Worm (Caenorhabditis elegans) whole organism, L2 larva: ENCODE results near the gene Y43B11AR.1.
A peak's percentile ranks its signal among the peaks of the same experiment; 100 is the strongest.

Experiments
- C34F6.9 ChIP-seq: fragments of 150-350 bp; optimal IDR thresholded peaks from 2 replicates; lab custom pipeline; 2014; ENCODE audit warnings: missing biosample characterization, missing genetic modification characterization
- F13H6.1 ChIP-seq: sonication (generic microtip); optimal IDR thresholded peaks from 2 replicates; lab custom pipeline; 2016; ENCODE audit warnings: missing genetic modification characterization, missing compliant biosample characterization
- R02D3.7 ChIP-seq: fragments of 150-350 bp; optimal IDR thresholded peaks from 2 replicates; lab custom pipeline; 2014; ENCODE audit warnings: missing biosample characterization, missing genetic modification characterization
- Y55F3AM.14 ChIP-seq: fragments of 200-800 bp; sonication (Bioruptor generic); optimal IDR thresholded peaks from 2 replicates; lab custom pipeline; 2018; ENCODE audit warnings: mild to moderate bottlenecking, missing genetic modification characterization, missing compliant biosample characterization
- ZK546.5 ChIP-seq: sonication (generic microtip); optimal IDR thresholded peaks from 2 replicates; lab custom pipeline; 2017; ENCODE audit warnings: missing biosample characterization, missing genetic modification characterization
- aly-2 ChIP-seq: fragments of 150-350 bp; optimal IDR thresholded peaks from 2 replicates; lab custom pipeline; 2014; ENCODE audit warnings: missing biosample characterization, missing genetic modification characterization
- ama-1 ChIP-seq: fragments of 150-350 bp; optimal IDR thresholded peaks from 2 replicates; lab custom pipeline; 2018; ENCODE audit warnings: inconsistent platforms
- blmp-1 ChIP-seq: sonication (generic microtip); optimal IDR thresholded peaks from 2 replicates; lab custom pipeline; 2017; ENCODE audit warnings: missing genetic modification characterization, mild to moderate bottlenecking, missing compliant biosample characterization, antibody characterized with exemption, moderate library complexity; ENCODE audit not compliant: insufficient read depth
- ceh-82 ChIP-seq: fragments of 150-350 bp; optimal IDR thresholded peaks from 2 replicates; lab custom pipeline; 2014; ENCODE audit warnings: missing biosample characterization, missing genetic modification characterization
- crh-2 ChIP-seq: sonication (generic microtip); optimal IDR thresholded peaks from 2 replicates; lab custom pipeline; 2017; ENCODE audit warnings: missing biosample characterization, missing genetic modification characterization
- dmd-4 ChIP-seq: sonication (generic microtip); optimal IDR thresholded peaks from 2 replicates; lab custom pipeline; 2017; ENCODE audit warnings: missing biosample characterization, missing genetic modification characterization
- egl-27 ChIP-seq: sonication (generic microtip); optimal IDR thresholded peaks from 3 replicates; lab custom pipeline; 2017; ENCODE audit warnings: missing biosample characterization, missing genetic modification reagents, missing genetic modification characterization
- elt-1 ChIP-seq: fragments of 150-350 bp; optimal IDR thresholded peaks from 2 replicates; lab custom pipeline; 2014; ENCODE audit warnings: missing biosample characterization, missing genetic modification characterization
- elt-3 ChIP-seq: sonication (generic microtip); optimal IDR thresholded peaks from 2 replicates; lab custom pipeline; 2017; ENCODE audit warnings: missing biosample characterization, missing genetic modification characterization
- fos-1 ChIP-seq: fragments of 150-350 bp; optimal IDR thresholded peaks from 2 replicates; lab custom pipeline; 2014; ENCODE audit warnings: missing biosample characterization, missing genetic modification characterization
- gmeb-1 ChIP-seq: fragments of 150-350 bp; optimal IDR thresholded peaks from 2 replicates; lab custom pipeline; 2014; ENCODE audit warnings: missing biosample characterization, missing genetic modification characterization
- lin-11 ChIP-seq: fragments of 150-350 bp; sonication (generic microtip); optimal IDR thresholded peaks from 2 replicates; lab custom pipeline; 2014; ENCODE audit warnings: missing biosample characterization, missing genetic modification characterization, inconsistent platforms, mixed read lengths
- lin-13 ChIP-seq: fragments of 150-350 bp; optimal IDR thresholded peaks from 2 replicates; lab custom pipeline; 2014; ENCODE audit warnings: missing biosample characterization, missing genetic modification reagents, missing genetic modification characterization
- lin-39 ChIP-seq: fragments of 150-350 bp; optimal IDR thresholded peaks from 2 replicates; lab custom pipeline; 2014; ENCODE audit warnings: missing biosample characterization, missing genetic modification reagents, missing genetic modification characterization
- lsy-2 ChIP-seq, 2 experiments: fragments of 150-350 bp in 1 of 2; sonication (generic microtip) in 1 of 2; optimal IDR thresholded peaks; 2 replicates each; lab custom pipeline; 2014 to 2017; ENCODE audit warnings: missing biosample characterization in 2 of 2, missing genetic modification characterization in 2 of 2
- mab-5 ChIP-seq: fragments of 150-350 bp; optimal IDR thresholded peaks from 2 replicates; lab custom pipeline; 2014; ENCODE audit warnings: missing biosample characterization, missing genetic modification characterization
- mbf-1 ChIP-seq: sonication (generic microtip); optimal IDR thresholded peaks from 2 replicates; lab custom pipeline; 2017; ENCODE audit warnings: missing biosample characterization, missing genetic modification characterization
- mdl-1 ChIP-seq, 2 experiments: fragments of 150-350 bp in 1 of 2; sonication (generic microtip) in 1 of 2; optimal IDR thresholded peaks; 2 replicates each; lab custom pipeline; 2017; ENCODE audit warnings: missing biosample characterization in 2 of 2, missing genetic modification characterization in 2 of 2
- nhr-10 ChIP-seq: sonication (generic microtip); optimal IDR thresholded peaks from 2 replicates; lab custom pipeline; 2017; ENCODE audit warnings: missing biosample characterization, missing genetic modification characterization
- nhr-11 ChIP-seq: fragments of 150-350 bp; optimal IDR thresholded peaks from 2 replicates; lab custom pipeline; 2014; ENCODE audit warnings: missing biosample characterization, missing genetic modification characterization
- nhr-12 ChIP-seq: fragments of 150-350 bp; optimal IDR thresholded peaks from 2 replicates; lab custom pipeline; 2014; ENCODE audit warnings: missing biosample characterization, missing genetic modification characterization
- nhr-129 ChIP-seq: fragments of 150-350 bp; optimal IDR thresholded peaks from 2 replicates; lab custom pipeline; 2014; ENCODE audit warnings: missing biosample characterization, missing genetic modification characterization
- nhr-21 ChIP-seq: fragments of 150-350 bp; optimal IDR thresholded peaks from 2 replicates; lab custom pipeline; 2014; ENCODE audit warnings: missing biosample characterization, missing genetic modification characterization
- nhr-23 ChIP-seq: fragments of 150-350 bp; optimal IDR thresholded peaks from 2 replicates; lab custom pipeline; 2014; ENCODE audit warnings: missing biosample characterization, missing genetic modification reagents, missing genetic modification characterization
- nhr-237 ChIP-seq: fragments of 150-350 bp; optimal IDR thresholded peaks from 2 replicates; lab custom pipeline; 2014; ENCODE audit warnings: missing biosample characterization, missing genetic modification characterization
- nhr-25 ChIP-seq: fragments of 150-350 bp; sonication (generic microtip); optimal IDR thresholded peaks from 3 replicates; lab custom pipeline; 2014; ENCODE audit warnings: missing biosample characterization, missing genetic modification characterization
- nhr-6 ChIP-seq: fragments of 150-350 bp; optimal IDR thresholded peaks from 2 replicates; lab custom pipeline; 2014; ENCODE audit warnings: missing biosample characterization, missing genetic modification characterization
- nhr-77 ChIP-seq: fragments of 150-350 bp; optimal IDR thresholded peaks from 2 replicates; lab custom pipeline; 2014; ENCODE audit warnings: missing biosample characterization, missing genetic modification characterization
- peb-1 ChIP-seq: fragments of 150-350 bp; optimal IDR thresholded peaks from 2 replicates; lab custom pipeline; 2014; ENCODE audit warnings: missing biosample characterization, missing genetic modification characterization
- sem-4 ChIP-seq: fragments of 150-350 bp; optimal IDR thresholded peaks from 2 replicates; lab custom pipeline; 2014; ENCODE audit warnings: missing biosample characterization, missing genetic modification reagents, missing genetic modification characterization
- skn-1 ChIP-seq: sonication (generic microtip); optimal IDR thresholded peaks from 2 replicates; lab custom pipeline; 2017; ENCODE audit warnings: missing biosample characterization, missing genetic modification characterization
- sma-9 ChIP-seq, 2 experiments: fragments of 150-350 bp in 1 of 2; sonication (generic microtip) in 1 of 2; optimal IDR thresholded peaks; 2 replicates each; lab custom pipeline; 2014 to 2016; ENCODE audit warnings: missing genetic modification characterization in 2 of 2, mild to moderate bottlenecking in 1 of 2, missing biosample characterization in 1 of 2, missing compliant biosample characterization in 1 of 2, missing genetic modification reagents in 1 of 2, moderate library complexity in 1 of 2
- snpc-4 ChIP-seq: fragments of 150-350 bp; optimal IDR thresholded peaks from 2 replicates; lab custom pipeline; 2014; ENCODE audit warnings: missing biosample characterization, missing genetic modification characterization
- unc-39 ChIP-seq: fragments of 150-350 bp; optimal IDR thresholded peaks from 2 replicates; lab custom pipeline; 2014; ENCODE audit warnings: missing biosample characterization, missing genetic modification characterization
- unc-55 ChIP-seq: fragments of 150-350 bp; sonication (generic microtip); optimal IDR thresholded peaks from 3 replicates; lab custom pipeline; 2014; ENCODE audit warnings: missing biosample characterization, missing genetic modification reagents, missing genetic modification characterization
- unc-62 ChIP-seq: fragments of 150-350 bp; optimal IDR thresholded peaks from 2 replicates; lab custom pipeline; 2014; ENCODE audit warnings: missing biosample characterization, missing genetic modification reagents, missing genetic modification characterization
- zag-1 ChIP-seq: fragments of 150-350 bp; optimal IDR thresholded peaks from 2 replicates; lab custom pipeline; 2014; ENCODE audit warnings: missing biosample characterization, missing genetic modification characterization
- ztf-1 ChIP-seq: fragments of 200-800 bp; sonication (Bioruptor generic); conservative IDR thresholded peaks from 2 replicates; pipeline ENCODE4 v1.3.6; 2022; ENCODE audit warnings: missing genetic modification characterization, missing compliant biosample characterization
- ztf-11 ChIP-seq: sonication (generic microtip); optimal IDR thresholded peaks from 2 replicates; lab custom pipeline; 2017; ENCODE audit warnings: missing biosample characterization, missing genetic modification characterization
- ztf-4 ChIP-seq: fragments of 150-350 bp; optimal IDR thresholded peaks from 2 replicates; lab custom pipeline; 2014; ENCODE audit warnings: missing biosample characterization, missing genetic modification characterization

The Y43B11AR.1 gene

DNA sequence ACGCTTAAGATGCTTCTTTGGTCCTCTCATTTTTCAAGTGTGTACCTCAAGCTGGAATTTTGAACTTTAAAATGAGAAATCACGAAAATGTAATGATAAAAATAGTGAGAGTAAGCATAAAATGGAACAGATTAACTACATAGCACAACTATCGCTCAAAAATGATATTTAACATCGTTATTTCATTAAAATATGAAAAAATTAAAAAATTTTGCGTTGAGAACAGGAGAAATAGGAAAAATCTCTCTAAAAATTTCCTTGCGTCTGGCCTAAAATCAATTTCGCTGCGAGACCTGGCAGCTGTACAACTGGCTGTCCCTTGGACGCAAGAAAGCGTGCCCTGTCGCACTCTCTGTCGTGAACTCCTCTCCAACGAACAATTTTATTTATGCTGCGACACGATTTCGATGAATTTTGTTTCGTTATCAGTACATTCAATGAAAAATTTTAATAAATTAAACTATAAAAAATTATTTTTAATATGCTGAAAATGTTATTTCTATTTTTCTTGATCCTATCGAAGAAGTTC, 3.4 kb downstream of the Y43B11AR.1 start, which contains the start of gene rps-4 (continued):
- TF ChIP-seq nhr-10 (tag; lab: Kevin White, UChicago), result peak; percentile 23
- no peak for TF ChIP-seq ztf-11 (tag; lab: Kevin White, UChicago)
- peak; percentile 92 for TF ChIP-seq unc-55
- TF ChIP-seq fos-1, result peak; percentile 85
- no peak for TF ChIP-seq aly-2 (tag; lab: Kevin White, UChicago)
- TF ChIP-seq gmeb-1 (tag; lab: Kevin White, UChicago), result peak; percentile 90

DNA sequence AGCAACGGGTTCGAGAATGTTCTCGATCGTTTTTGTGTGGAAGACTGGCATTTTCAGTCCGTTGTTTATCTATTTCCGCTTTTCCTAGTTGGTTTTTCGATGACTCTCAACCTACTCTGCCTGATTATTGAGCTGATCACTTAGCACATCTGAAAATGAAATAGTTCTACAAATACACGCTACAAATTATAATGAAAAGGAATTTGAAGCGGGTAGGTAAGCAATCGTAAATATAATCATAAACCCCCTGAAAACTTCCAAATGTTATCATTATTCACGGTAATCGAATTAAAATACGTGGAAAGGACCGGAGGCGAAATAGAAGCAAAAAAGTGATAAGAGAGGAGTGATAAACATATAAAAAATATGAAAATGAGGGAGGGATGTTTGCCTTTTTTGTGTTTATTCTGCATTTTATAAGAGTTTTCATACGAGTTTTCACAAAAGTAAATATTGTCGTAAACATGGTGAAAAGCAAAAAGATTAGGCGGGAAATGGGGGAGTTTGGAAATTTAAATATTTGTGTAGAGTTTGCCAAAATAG, 13.0 kb downstream of the Y43B11AR.1 start, which contains the start of gene deb-1:
Gene deb-1 (minus strand): TSS at position 51 of the 543 bp plus-strand sequence.
- TF ChIP-seq peb-1 (tag; lab: Kevin White, UChicago) (no peak), fos-1 (peak; percentile 44), crh-2 (tag; lab: Kevin White, UChicago) (peak; percentile 76)

DNA sequence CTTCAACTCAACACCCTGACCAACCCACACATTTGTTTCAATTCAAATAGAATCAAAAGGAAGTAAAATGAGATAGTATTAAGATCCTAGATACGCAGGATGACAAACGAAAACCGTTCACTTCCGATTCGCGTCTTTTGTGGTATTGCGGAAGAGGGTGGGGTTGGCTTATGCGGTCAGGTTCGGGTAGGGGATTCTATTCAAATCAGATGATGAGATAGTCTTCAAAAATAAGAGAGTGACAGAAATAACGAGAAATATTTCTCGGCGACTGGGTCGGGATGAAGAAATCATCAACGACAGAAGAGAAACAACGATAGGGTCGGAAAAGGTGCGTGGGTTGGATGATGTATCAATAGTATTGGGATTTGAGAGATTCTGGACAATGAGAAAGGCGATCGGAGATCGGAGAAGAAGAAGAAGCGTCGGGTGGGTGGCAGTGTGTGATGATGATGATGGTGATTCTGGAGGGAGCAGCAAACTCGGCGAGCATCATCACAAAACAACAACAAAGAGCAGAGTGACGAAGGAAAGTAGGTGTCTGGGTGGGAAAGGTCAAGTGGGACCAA, 14.2 kb downstream of the Y43B11AR.1 start:
- no peak for TF ChIP-seq nhr-11 (tag; lab: Kevin White, UChicago)
- no peak for TF ChIP-seq nhr-6 (tag; lab: Kevin White, UChicago)
- TF ChIP-seq nhr-25 (tag; lab: Kevin White, UChicago), result no peak
- TF ChIP-seq unc-62, result no peak
- TF ChIP-seq unc-55, result no peak
- TF ChIP-seq mbf-1 (tag; lab: Kevin White, UChicago), result no peak
- no peak for TF ChIP-seq nhr-77 (tag; lab: Kevin White, UChicago)
- no peak for TF ChIP-seq zag-1 (tag; lab: Kevin White, UChicago)
- no peak for TF ChIP-seq lin-39 (tag; lab: Kevin White, UChicago)
- TF ChIP-seq fos-1, result no peak
- no peak for TF ChIP-seq R02D3.7 (tag; lab: Kevin White, UChicago)
- TF ChIP-seq Y55F3AM.14 (GFP tag; lab: Kevin White, UChicago), result no peak
- no peak for TF ChIP-seq nhr-237 (tag; lab: Kevin White, UChicago)
- TF ChIP-seq mab-5, result no peak
- no peak for TF ChIP-seq skn-1
- no peak for TF ChIP-seq aly-2 (tag; lab: Kevin White, UChicago)
- TF ChIP-seq elt-1 (tag; lab: Kevin White, UChicago), result no peak
- TF ChIP-seq ztf-11 (tag; lab: Kevin White, UChicago), result no peak
- peak; percentile 28 for TF ChIP-seq sma-9 (GFP tag; optimal IDR thresholded peaks at IDR 0.05; lab: Kevin White, UChicago)
- TF ChIP-seq sma-9 (tag; optimal IDR thresholded peaks at IDR 0.05; lab: Kevin White, UChicago), result no peak
- no peak for TF ChIP-seq ama-1 (lab: Kevin White, UChicago)
- peak; percentile 25 for TF ChIP-seq nhr-21 (tag; lab: Kevin White, UChicago)
- no peak for TF ChIP-seq sem-4 (tag; lab: Kevin White, UChicago)
- no peak for TF ChIP-seq mdl-1 (tag; optimal IDR thresholded peaks at IDR 0.05; lab: Kevin White, UChicago)
- no peak for TF ChIP-seq ZK546.5 (tag; lab: Kevin White, UChicago)
- no peak for TF ChIP-seq egl-27 (tag; lab: Kevin White, UChicago)
- peak; percentile 31 for TF ChIP-seq C34F6.9 (tag; lab: Kevin White, UChicago)
- no peak for TF ChIP-seq nhr-12 (tag; lab: Kevin White, UChicago)
- no peak for TF ChIP-seq lin-13 (GFP tag; lab: Kevin White, UChicago)
- peak; percentile 27 for TF ChIP-seq blmp-1
- no peak for TF ChIP-seq nhr-10 (tag; lab: Kevin White, UChicago)
- no peak for TF ChIP-seq snpc-4
- no peak for TF ChIP-seq crh-2 (tag; lab: Kevin White, UChicago)
- TF ChIP-seq gmeb-1 (tag; lab: Kevin White, UChicago), result no peak
- TF ChIP-seq dmd-4 (tag; lab: Kevin White, UChicago), result no peak
- no peak for TF ChIP-seq lin-11 (tag; lab: Kevin White, UChicago)
- peak; percentile 25 for TF ChIP-seq nhr-129 (tag; lab: Kevin White, UChicago)
- TF ChIP-seq ztf-4 (tag; lab: Kevin White, UChicago), result no peak
- TF ChIP-seq elt-3 (tag; lab: Kevin White, UChicago), result no peak
- TF ChIP-seq nhr-23, result no peak
- TF ChIP-seq F13H6.1 (tag; lab: Kevin White, UChicago), result peak; percentile 49
- no peak for TF ChIP-seq ztf-1 (GFP tag; lab: Robert Waterston, UW)
- TF ChIP-seq lsy-2 (tag; optimal IDR thresholded peaks at IDR 0.05; lab: Kevin White, UChicago), result peak in 1 of 2 experiments; percentile 15
- no peak for TF ChIP-seq ceh-82 (tag; lab: Kevin White, UChicago)
- TF ChIP-seq unc-39 (tag; lab: Kevin White, UChicago), result no peak
- TF ChIP-seq, all 48 proteins: peak for 7
